Worm (Caenorhabditis elegans) whole organism, late embryonic: ENCODE data around the gene C45G9.8.

Experiments
- C38D4.7 ChIP-seq: fragments of 200-800 bp; sonication (Bioruptor generic); optimal IDR thresholded peaks from 2 replicates; lab custom pipeline; 2018; ENCODE audit warnings: mild to moderate bottlenecking, missing genetic modification characterization, moderate library complexity, missing compliant biosample characterization
- K02D7.2 ChIP-seq: sonication (generic microtip); optimal IDR thresholded peaks from 2 replicates; lab custom pipeline; 2017; ENCODE audit warnings: mild to moderate bottlenecking, missing genetic modification characterization, missing compliant biosample characterization
- K09A11.1 ChIP-seq: sonication (generic microtip); optimal IDR thresholded peaks from 2 replicates; lab custom pipeline; 2017; ENCODE audit warnings: antibody characterized with exemption, mild to moderate bottlenecking, missing genetic modification characterization, missing compliant biosample characterization; ENCODE audit not compliant: insufficient read depth
- ama-1 ChIP-seq: fragments of 150-350 bp; optimal IDR thresholded peaks from 2 replicates; lab custom pipeline; 2014
- ets-4 ChIP-seq: sonication (generic microtip); optimal IDR thresholded peaks from 2 replicates; lab custom pipeline; 2016; ENCODE audit warnings: missing genetic modification characterization, missing compliant biosample characterization
- fkh-10 ChIP-seq: fragments of 150-350 bp; optimal IDR thresholded peaks from 2 replicates; lab custom pipeline; 2014; ENCODE audit warnings: missing biosample characterization, missing genetic modification reagents, missing genetic modification characterization
- lim-6 ChIP-seq: sonication (generic microtip); optimal IDR thresholded peaks from 2 replicates; lab custom pipeline; 2016; ENCODE audit warnings: missing genetic modification characterization, missing compliant biosample characterization
- nhr-11 ChIP-seq: fragments of 150-350 bp; optimal IDR thresholded peaks from 2 replicates; lab custom pipeline; 2014; ENCODE audit warnings: missing biosample characterization, missing genetic modification characterization
- pax-1 ChIP-seq: fragments of 150-350 bp; optimal IDR thresholded peaks from 2 replicates; lab custom pipeline; 2014; ENCODE audit warnings: missing biosample characterization, missing genetic modification characterization
- pha-4 ChIP-seq: fragments of 150-350 bp; optimal IDR thresholded peaks from 2 replicates; lab custom pipeline; 2018; ENCODE audit warnings: missing biosample characterization, missing genetic modification reagents, missing genetic modification characterization

DNA sequence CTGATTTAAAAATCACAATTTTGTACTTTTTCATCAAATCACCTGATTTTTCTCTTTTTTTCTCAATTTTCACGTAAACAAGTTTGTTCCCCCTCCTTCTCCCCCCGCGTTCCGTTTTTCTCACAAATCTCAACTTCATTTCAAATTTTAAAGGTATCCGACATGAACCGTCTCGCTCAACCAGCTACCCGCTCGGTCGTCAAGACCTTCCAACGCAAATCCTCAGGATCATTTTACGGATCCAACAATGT lies 28.1 kb upstream of the C45G9.8 start, which contains the start of gene cox-6A:
- no peak for TF ChIP-seq ets-4 (tag; lab: Kevin White, UChicago)
- TF ChIP-seq lim-6 (tag; lab: Kevin White, UChicago): no peak
- no peak for TF ChIP-seq C38D4.7 (GFP tag; lab: Kevin White, UChicago)
- TF ChIP-seq pha-4 (tag; lab: Kevin White, UChicago): no peak
- no peak for TF ChIP-seq K02D7.2
- TF ChIP-seq nhr-11 (tag; lab: Kevin White, UChicago): no peak
- TF ChIP-seq fkh-10: no peak
- no peak for TF ChIP-seq ama-1 (lab: Kevin White, UChicago)
- TF ChIP-seq pax-1 (tag; lab: Kevin White, UChicago): no peak
- no peak for TF ChIP-seq K09A11.1 (tag; lab: Kevin White, UChicago)
